Worm (Caenorhabditis elegans) whole organism, L4 larva: ENCODE measurements around the gene pat-9.
A peak's percentile ranks its signal among the peaks of the same experiment; 100 is the strongest.

Experiments used
- F26F4.8 ChIP-seq: fragments of 200-800 bp; sonication (Bioruptor generic); conservative IDR thresholded peaks from 2 replicates; pipeline ENCODE4 v1.3.6; 2022; ENCODE audit warnings: missing genetic modification characterization, missing compliant biosample characterization
- F37D6.2 ChIP-seq: sonication (generic microtip); optimal IDR thresholded peaks from 2 replicates; lab custom pipeline; 2016; ENCODE audit warnings: mild to moderate bottlenecking, missing genetic modification characterization, missing compliant biosample characterization
- F44E2.7 ChIP-seq: fragments of 200-800 bp; sonication (Bioruptor generic); IDR thresholded peaks from 2 replicates; pipeline ENCODE4 v2.1.2; 2022; ENCODE audit warnings: missing genetic modification characterization, missing compliant biosample characterization
- F49E8.2 ChIP-seq: sonication (generic microtip); optimal IDR thresholded peaks from 2 replicates; lab custom pipeline; 2016; ENCODE audit warnings: missing compliant biosample characterization, mild to moderate bottlenecking, missing genetic modification characterization, borderline replicate concordance
- R02D3.7 ChIP-seq: fragments of 150-350 bp; sonication (generic microtip); optimal IDR thresholded peaks from 3 replicates; lab custom pipeline; 2014; ENCODE audit warnings: missing biosample characterization, missing genetic modification characterization
- T20F7.1 ChIP-seq: fragments of 200-800 bp; sonication (Bioruptor generic); optimal IDR thresholded peaks from 2 replicates; lab custom pipeline; 2018; ENCODE audit warnings: mild to moderate bottlenecking, missing genetic modification characterization, missing compliant biosample characterization
- Y48G9A.11 ChIP-seq: fragments of 200-800 bp; sonication (Bioruptor generic); IDR thresholded peaks from 2 replicates; pipeline ENCODE4 v1.3.6; 2022; ENCODE audit warnings: missing genetic modification reagents, missing genetic modification characterization, missing compliant biosample characterization
- Y5F2A.4 ChIP-seq: fragments of 200-800 bp; sonication (Bioruptor generic); optimal IDR thresholded peaks from 2 replicates; lab custom pipeline; 2018; ENCODE audit warnings: mild to moderate bottlenecking, missing genetic modification characterization, missing compliant biosample characterization
- aha-1 ChIP-seq: fragments of 150-350 bp; peaks from one replicate; lab custom pipeline; 2014; ENCODE audit warnings: missing biosample characterization, missing genetic modification characterization
- arid-1 ChIP-seq: fragments of 200-800 bp; sonication (Bioruptor generic); conservative IDR thresholded peaks from 2 replicates; pipeline ENCODE4 v1.3.6; 2022; ENCODE audit warnings: missing genetic modification reagents, missing genetic modification characterization, missing compliant biosample characterization
- attf-4 ChIP-seq: sonication (generic microtip); optimal IDR thresholded peaks from 3 replicates; lab custom pipeline; 2017; ENCODE audit warnings: missing biosample characterization, missing genetic modification characterization
- ceh-44 ChIP-seq: fragments of 200-800 bp; sonication (Bioruptor generic); IDR thresholded peaks from 2 replicates; pipeline ENCODE4 v1.3.6; 2022; ENCODE audit warnings: missing genetic modification reagents, missing genetic modification characterization, missing compliant biosample characterization
- ceh-82 ChIP-seq: sonication (generic microtip); optimal IDR thresholded peaks from 2 replicates; lab custom pipeline; 2017; ENCODE audit warnings: missing biosample characterization, missing genetic modification characterization
- ces-1 ChIP-seq: fragments of 150-350 bp; sonication (generic microtip); optimal IDR thresholded peaks from 4 replicates; lab custom pipeline; 2014; ENCODE audit warnings: missing biosample characterization, missing genetic modification reagents, missing genetic modification characterization
- daf-16 ChIP-seq, 3 experiments: sonication (generic microtip); optimal IDR thresholded peaks; 2 replicates each; lab custom pipeline; 2016 to 2017; ENCODE audit warnings: missing genetic modification characterization in 3 of 3, missing genetic modification reagents in 3 of 3, mild to moderate bottlenecking in 2 of 3, missing compliant biosample characterization in 2 of 3, missing biosample characterization in 1 of 3, moderate library complexity in 1 of 3
- dmd-8 ChIP-seq: fragments of 200-800 bp; sonication (Bioruptor generic); IDR thresholded peaks from 2 replicates; pipeline ENCODE4 v1.3.6; 2022; ENCODE audit warnings: missing genetic modification characterization, missing compliant biosample characterization
- dmd-9 ChIP-seq: fragments of 200-800 bp; sonication (Bioruptor generic); IDR thresholded peaks from 2 replicates; pipeline ENCODE4 v1.3.6; 2022; ENCODE audit warnings: missing genetic modification reagents, missing genetic modification characterization, missing compliant biosample characterization
- dpl-1 ChIP-seq: fragments of 150-350 bp; optimal IDR thresholded peaks from 2 replicates; lab custom pipeline; 2014; ENCODE audit warnings: missing biosample characterization, missing genetic modification reagents, missing genetic modification characterization
- egl-43 ChIP-seq: fragments of 200-800 bp; sonication (Bioruptor generic); IDR thresholded peaks from 2 replicates; pipeline ENCODE4 v1.3.6; 2022; ENCODE audit warnings: missing genetic modification reagents, missing genetic modification characterization, missing compliant biosample characterization
- gei-8 ChIP-seq: fragments of 200-800 bp; sonication (Bioruptor generic); optimal IDR thresholded peaks from 2 replicates; lab custom pipeline; 2018; ENCODE audit warnings: mild to moderate bottlenecking, missing genetic modification characterization, missing compliant biosample characterization
- hlh-11 ChIP-seq: fragments of 200-800 bp; sonication (Bioruptor generic); optimal IDR thresholded peaks from 2 replicates; lab custom pipeline; 2018; ENCODE audit warnings: mild to moderate bottlenecking, missing genetic modification characterization, missing compliant biosample characterization
- lin-1 ChIP-seq: fragments of 200-800 bp; sonication (Bioruptor generic); IDR thresholded peaks from 2 replicates; pipeline ENCODE4 v1.3.6; 2022; ENCODE audit warnings: missing genetic modification reagents, missing genetic modification characterization, missing compliant biosample characterization
- lin-13 ChIP-seq: fragments of 150-350 bp; optimal IDR thresholded peaks from 2 replicates; lab custom pipeline; 2014; ENCODE audit warnings: missing biosample characterization, missing genetic modification reagents, missing genetic modification characterization
- lin-29 ChIP-seq: fragments of 200-800 bp; sonication (Bioruptor generic); IDR thresholded peaks from 2 replicates; pipeline ENCODE4 v1.3.6; 2022; ENCODE audit warnings: missing genetic modification reagents, missing genetic modification characterization, missing compliant biosample characterization
- lin-38 ChIP-seq: fragments of 200-800 bp; sonication (Bioruptor generic); IDR thresholded peaks from 2 replicates; pipeline ENCODE4 v1.3.6; 2022; ENCODE audit warnings: missing genetic modification reagents, missing genetic modification characterization, missing compliant biosample characterization
- lsy-2 ChIP-seq, 2 experiments: fragments of 150-350 bp in 1 of 2; sonication (generic microtip) in 1 of 2; optimal IDR thresholded peaks; 2 replicates each; lab custom pipeline; 2014 to 2017; ENCODE audit warnings: missing biosample characterization in 2 of 2, missing genetic modification characterization in 2 of 2
- madf-5 ChIP-seq, 2 experiments: fragments of 200-800 bp; sonication (Bioruptor generic); IDR thresholded peaks; 2 replicates each; pipeline ENCODE4 v1.3.6; 2022; ENCODE audit warnings: missing compliant biosample characterization in 2 of 2, missing genetic modification characterization in 2 of 2
- madf-9 ChIP-seq: fragments of 200-800 bp; sonication (Bioruptor generic); conservative IDR thresholded peaks from 2 replicates; pipeline ENCODE4 v1.3.6; 2022; ENCODE audit warnings: missing genetic modification reagents, missing genetic modification characterization, missing compliant biosample characterization
- mep-1 ChIP-seq: fragments of 150-350 bp; sonication (generic microtip); optimal IDR thresholded peaks from 3 replicates; lab custom pipeline; 2014; ENCODE audit warnings: missing biosample characterization, missing genetic modification characterization
- mxl-2 ChIP-seq: fragments of 200-800 bp; sonication (Bioruptor generic); conservative IDR thresholded peaks from 2 replicates; pipeline ENCODE4 v1.3.6; 2022; ENCODE audit warnings: missing genetic modification reagents, missing genetic modification characterization, missing compliant biosample characterization
- mxl-3 ChIP-seq: fragments of 200-800 bp; sonication (Bioruptor generic); optimal IDR thresholded peaks from 2 replicates; lab custom pipeline; 2018; ENCODE audit warnings: mild to moderate bottlenecking, missing genetic modification characterization, missing compliant biosample characterization
- nhr-10 ChIP-seq: fragments of 150-350 bp; optimal IDR thresholded peaks from 2 replicates; lab custom pipeline; 2014; ENCODE audit warnings: missing biosample characterization, missing genetic modification characterization
- nhr-111 ChIP-seq: fragments of 200-800 bp; sonication (Bioruptor generic); optimal IDR thresholded peaks from 2 replicates; lab custom pipeline; 2018; ENCODE audit warnings: mild to moderate bottlenecking, missing genetic modification characterization, missing compliant biosample characterization
- nhr-237 ChIP-seq: sonication (generic microtip); optimal IDR thresholded peaks from 2 replicates; lab custom pipeline; 2017; ENCODE audit warnings: missing biosample characterization, missing genetic modification characterization
- nhr-48 ChIP-seq: sonication (generic microtip); optimal IDR thresholded peaks from 2 replicates; lab custom pipeline; 2016; ENCODE audit warnings: mild to moderate bottlenecking, missing genetic modification characterization, missing compliant biosample characterization
- nhr-6 ChIP-seq: fragments of 150-350 bp; optimal IDR thresholded peaks from 2 replicates; lab custom pipeline; 2014; ENCODE audit warnings: missing biosample characterization, missing genetic modification characterization
- pha-4 ChIP-seq, 2 experiments: fragments of 150-350 bp in 1 of 2; fragments of 200-800 bp in 1 of 2; sonication (Bioruptor generic) in 1 of 2; IDR thresholded peaks in 1 of 2; optimal IDR thresholded peaks in 1 of 2; 2 replicates each; pipeline versions ENCODE4 v1.3.6 to Lab custom; 2014 to 2022; ENCODE audit warnings: missing genetic modification characterization in 2 of 2, missing genetic modification reagents in 2 of 2, missing biosample characterization in 1 of 2, missing compliant biosample characterization in 1 of 2
- php-3 ChIP-seq: fragments of 200-800 bp; sonication (Bioruptor generic); IDR thresholded peaks from 2 replicates; pipeline ENCODE4 v1.3.6; 2022; ENCODE audit warnings: missing genetic modification reagents, missing genetic modification characterization, missing compliant biosample characterization
- pqm-1 ChIP-seq: sonication (generic microtip); optimal IDR thresholded peaks from 2 replicates; lab custom pipeline; 2017; ENCODE audit warnings: missing biosample characterization, missing genetic modification characterization
- saeg-2 ChIP-seq: fragments of 200-800 bp; sonication (Bioruptor generic); IDR thresholded peaks from 2 replicates; pipeline ENCODE4 v1.3.6; 2022; ENCODE audit warnings: missing genetic modification reagents, missing genetic modification characterization, missing compliant biosample characterization
- set-16 ChIP-seq: fragments of 200-800 bp; sonication (Bioruptor generic); IDR thresholded peaks from 2 replicates; pipeline ENCODE4 v1.3.6; 2022; ENCODE audit warnings: missing genetic modification reagents, missing genetic modification characterization, missing compliant biosample characterization
- skn-1 ChIP-seq: fragments of 150-350 bp; optimal IDR thresholded peaks from 2 replicates; lab custom pipeline; 2014; ENCODE audit warnings: missing biosample characterization, missing genetic modification characterization
- snpc-4 ChIP-seq: fragments of 150-350 bp; optimal IDR thresholded peaks from 2 replicates; lab custom pipeline; 2014; ENCODE audit warnings: missing biosample characterization, missing genetic modification characterization
- tra-1 ChIP-seq: fragments of 200-800 bp; sonication (Bioruptor generic); IDR thresholded peaks from 2 replicates; pipeline ENCODE4 v1.3.6; 2022; ENCODE audit warnings: missing genetic modification reagents, missing genetic modification characterization, missing compliant biosample characterization
- unc-130 ChIP-seq: sonication (generic microtip); optimal IDR thresholded peaks from 2 replicates; lab custom pipeline; 2016; ENCODE audit warnings: missing genetic modification reagents, missing genetic modification characterization, missing compliant biosample characterization
- zip-2 ChIP-seq: fragments of 150-350 bp; optimal IDR thresholded peaks from 2 replicates; lab custom pipeline; 2014; ENCODE audit warnings: missing biosample characterization, missing genetic modification characterization
- ztf-11 ChIP-seq: fragments of 150-350 bp; optimal IDR thresholded peaks from 2 replicates; lab custom pipeline; 2014; ENCODE audit warnings: missing biosample characterization, missing genetic modification characterization
- ztf-7 ChIP-seq: fragments of 150-350 bp; optimal IDR thresholded peaks from 2 replicates; lab custom pipeline; 2014; ENCODE audit warnings: missing biosample characterization, missing genetic modification characterization

The pat-9 gene

DNA sequence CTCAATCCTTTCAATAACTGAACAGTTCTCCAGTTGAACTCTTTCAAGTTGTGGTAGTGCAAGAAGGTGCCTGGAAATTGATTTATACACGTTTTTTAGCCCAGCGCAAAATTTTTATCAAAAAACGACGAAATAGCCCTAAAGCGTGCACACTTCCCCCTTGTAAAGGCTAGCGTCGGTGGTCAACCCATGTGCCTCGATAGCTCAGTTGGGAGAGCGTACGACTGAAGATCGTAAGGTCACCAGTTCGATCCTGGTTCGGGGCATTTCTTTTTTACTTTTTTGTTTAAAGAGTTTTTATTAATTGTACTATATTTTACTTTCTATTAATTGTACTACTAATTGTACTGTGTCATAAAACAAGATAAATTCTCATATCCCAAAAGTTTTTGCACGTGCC, 14.6 kb downstream of the pat-9 start (continued):
- TF ChIP-seq T20F7.1 (GFP tag; lab: Kevin White, UChicago) = no peak
- peak in 1 of 2 experiments; percentile 16 for TF ChIP-seq daf-16 (GFP tag; optimal IDR thresholded peaks at IDR 0.05; lab: Kevin White, UChicago)
- TF ChIP-seq daf-16 (tag; optimal IDR thresholded peaks at IDR 0.05; lab: Kevin White, UChicago) = peak; percentile 28
- TF ChIP-seq Y48G9A.11 (GFP tag; lab: Robert Waterston, UW) = 0 out of 2 replicates have a peak, but pooled peaks have one; percentile 15
- 0 out of 2 replicates have a peak, but pooled peaks have one; percentile 45 for TF ChIP-seq madf-9 (GFP tag; lab: Robert Waterston, UW)
- peak; percentile 71; the same call in 1 of the 2 replicates for TF ChIP-seq pha-4 (GFP tag; IDR thresholded peaks at IDR 0.05; lab: Robert Waterston, UW)
- TF ChIP-seq pha-4 (tag; optimal IDR thresholded peaks at IDR 0.05; lab: Kevin White, UChicago) = no peak
- TF ChIP-seq egl-43 (GFP tag; lab: Robert Waterston, UW) = peak; percentile 63; the same call in 1 of the 2 replicates
- no peak for TF ChIP-seq lin-13 (GFP tag; lab: Kevin White, UChicago)
- TF ChIP-seq ceh-44 (GFP tag; lab: Robert Waterston, UW) = no peak
- peak; percentile 21 for TF ChIP-seq nhr-48 (tag; lab: Kevin White, UChicago)
- peak; percentile 8 for TF ChIP-seq nhr-6 (tag; lab: Kevin White, UChicago)
- TF ChIP-seq, all 104 proteins: peak for 36

DNA sequence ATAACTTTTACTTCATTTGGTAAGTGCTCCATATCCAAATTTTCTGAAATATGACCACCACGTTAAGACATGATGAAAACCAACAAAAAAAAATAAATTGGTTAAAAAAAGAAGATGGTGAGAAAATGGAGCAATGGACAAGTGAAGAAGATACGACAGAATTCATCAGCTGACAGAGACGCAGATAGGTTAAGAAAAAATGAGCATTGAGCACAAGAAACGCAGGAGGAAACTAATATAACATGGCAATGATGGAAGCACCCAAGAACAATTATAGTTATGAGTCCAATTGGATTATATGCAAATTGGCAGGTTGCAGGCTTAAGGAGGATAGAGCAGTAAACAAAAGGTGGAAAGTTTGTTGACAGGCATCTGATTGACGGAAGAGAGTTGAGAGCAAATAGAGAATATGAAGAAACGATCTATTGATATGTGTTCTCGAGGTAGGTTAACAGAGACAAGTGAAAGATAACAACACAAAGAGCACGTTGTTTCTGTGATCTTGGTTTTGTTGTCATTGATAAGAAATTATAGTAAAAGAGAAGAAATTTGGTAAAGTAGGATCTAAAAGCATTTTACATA, 17.2 kb downstream of the pat-9 start, which contains the start of gene K08B5.2:
Gene K08B5.2 (minus strand): TSS at position 43 of the 582 bp plus-strand sequence.
- TF ChIP-seq Y48G9A.11 (GFP tag; lab: Robert Waterston, UW) (no peak), F49E8.2 (tag; lab: Kevin White, UChicago) (no peak), lin-29 (GFP tag; lab: Robert Waterston, UW) (no peak), dmd-8 (GFP tag; lab: Robert Waterston, UW) (no peak), dpl-1 (GFP tag; lab: Kevin White, UChicago) (no peak), set-16 (GFP tag; lab: Robert Waterston, UW) (no peak), Y5F2A.4 (GFP tag; lab: Kevin White, UChicago) (no peak), lin-1 (GFP tag; lab: Robert Waterston, UW) (peak; percentile 42; the same call in 1 of the 2 replicates), unc-130 (GFP tag; lab: Kevin White, UChicago) (no peak), ces-1 (no peak), dmd-9 (no peak), ztf-7 (tag; lab: Kevin White, UChicago) (no peak), ztf-11 (tag; lab: Kevin White, UChicago) (no peak), saeg-2 (GFP tag; lab: Robert Waterston, UW) (no peak), nhr-111 (no peak), lin-38 (GFP tag; lab: Robert Waterston, UW) (no peak), zip-2 (no peak), madf-9 (GFP tag; lab: Robert Waterston, UW) (no peak), mxl-3 (GFP tag; lab: Kevin White, UChicago) (no peak), nhr-237 (tag; lab: Kevin White, UChicago) (no peak), snpc-4 (tag; lab: Kevin White, UChicago) (no peak), lsy-2 (tag; optimal IDR thresholded peaks at IDR 0.05; lab: Kevin White, UChicago) (no peak), hlh-11 (tag; lab: Kevin White, UChicago) (peak; percentile 73), skn-1 (tag; lab: Kevin White, UChicago) (no peak), F37D6.2 (tag; lab: Kevin White, UChicago) (no peak), pqm-1 (peak; percentile 78), attf-4 (no peak), ceh-82 (tag; lab: Kevin White, UChicago) (no peak), mep-1 (no peak), egl-43 (GFP tag; lab: Robert Waterston, UW) (no peak), tra-1 (peak; percentile 77; the same call in 1 of the 2 replicates), R02D3.7 (tag; lab: Kevin White, UChicago) (no peak), mxl-2 (GFP tag; lab: Robert Waterston, UW) (no peak), aha-1 (tag; lab: Kevin White, UChicago) (no peak), F26F4.8 (no peak), nhr-10 (tag; lab: Kevin White, UChicago) (no peak), arid-1 (GFP tag; lab: Robert Waterston, UW) (no peak), lin-13 (GFP tag; lab: Kevin White, UChicago) (no peak), gei-8 (GFP tag; lab: Kevin White, UChicago) (peak; percentile 17), madf-5 (GFP tag; IDR thresholded peaks at IDR 0.05; lab: Robert Waterston, UW) (no peak), php-3 (GFP tag; lab: Robert Waterston, UW) (no peak), F44E2.7 (GFP tag; lab: Robert Waterston, UW) (no peak)
